Worm (Caenorhabditis elegans) whole organism, L2 larva: Measurements from ENCODE around the gene mtm-5.

ENCODE experiments used
- ZK546.5 ChIP-seq: sonication (generic microtip); optimal IDR thresholded peaks from 2 replicates; lab custom pipeline; 2017; ENCODE audit warnings: missing biosample characterization, missing genetic modification characterization
- ztf-11 ChIP-seq: sonication (generic microtip); optimal IDR thresholded peaks from 2 replicates; lab custom pipeline; 2017; ENCODE audit warnings: missing biosample characterization, missing genetic modification characterization

DNA sequence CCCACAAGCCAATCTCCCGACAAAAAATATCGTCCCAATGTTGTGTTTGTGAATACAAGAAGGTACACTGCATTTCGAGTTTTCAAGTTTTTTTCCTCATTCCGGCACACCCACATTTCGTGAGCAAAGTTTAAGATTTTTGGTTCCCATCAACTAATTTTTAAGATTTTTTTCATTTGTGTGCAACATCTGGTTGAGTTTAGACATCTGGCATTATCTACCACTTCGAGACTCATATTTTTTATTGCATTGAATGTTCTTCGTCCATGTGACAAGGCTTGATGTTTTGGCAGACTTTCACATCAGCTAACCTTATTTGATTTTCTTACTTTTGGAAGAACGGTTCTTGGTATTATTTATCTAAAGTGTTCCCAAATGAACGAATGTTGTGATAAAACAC, 17.2 kb upstream of the mtm-5 start:
- TF ChIP-seq ZK546.5 (tag; lab: Kevin White, UChicago) (no peak), ztf-11 (tag; lab: Kevin White, UChicago) (no peak)
